Worm (Caenorhabditis elegans) whole organism, L4 larva: ENCODE measurements around the gene Y39A1A.27.

Experiments
- D1046.2 ChIP-seq: fragments of 200-800 bp; sonication (Bioruptor generic); IDR thresholded peaks from 2 replicates; pipeline ENCODE4 v1.3.6; 2022; ENCODE audit warnings: missing genetic modification characterization, missing compliant biosample characterization
- F10B5.3 ChIP-seq: sonication (generic microtip); optimal IDR thresholded peaks from 2 replicates; lab custom pipeline; 2016; ENCODE audit warnings: mild to moderate bottlenecking, missing genetic modification characterization, missing compliant biosample characterization
- T26A8.4 ChIP-seq: fragments of 200-800 bp; sonication (Bioruptor generic); IDR thresholded peaks from 2 replicates; pipeline ENCODE4 v1.3.6; 2022; ENCODE audit warnings: missing genetic modification characterization, missing compliant biosample characterization
- Y75B8A.6 ChIP-seq: fragments of 200-800 bp; sonication (Bioruptor generic); IDR thresholded peaks from 2 replicates; pipeline ENCODE4 v1.3.6; 2022; ENCODE audit warnings: missing genetic modification reagents, missing genetic modification characterization, missing compliant biosample characterization
- aha-1 ChIP-seq: fragments of 150-350 bp; peaks from one replicate; lab custom pipeline; 2014; ENCODE audit warnings: missing biosample characterization, missing genetic modification characterization
- arid-1 ChIP-seq: fragments of 200-800 bp; sonication (Bioruptor generic); conservative IDR thresholded peaks from 2 replicates; pipeline ENCODE4 v1.3.6; 2022; ENCODE audit warnings: missing genetic modification reagents, missing genetic modification characterization, missing compliant biosample characterization
- ceh-20 ChIP-seq: fragments of 200-800 bp; sonication (Bioruptor generic); IDR thresholded peaks from 2 replicates; pipeline ENCODE4 v1.3.6; 2022; ENCODE audit warnings: missing genetic modification reagents, missing genetic modification characterization, missing compliant biosample characterization
- ceh-32 ChIP-seq: sonication (generic microtip); optimal IDR thresholded peaks from 2 replicates; lab custom pipeline; 2016; ENCODE audit warnings: mild to moderate bottlenecking, missing genetic modification characterization, missing compliant biosample characterization; ENCODE audit not compliant: poor library complexity
- ceh-62 ChIP-seq: sonication (generic microtip); optimal IDR thresholded peaks from 2 replicates; lab custom pipeline; 2017; ENCODE audit warnings: missing biosample characterization, missing genetic modification characterization
- daf-16 ChIP-seq, 3 experiments: sonication (generic microtip); optimal IDR thresholded peaks; 2 replicates each; lab custom pipeline; 2016 to 2017; ENCODE audit warnings: missing genetic modification characterization in 3 of 3, missing genetic modification reagents in 3 of 3, mild to moderate bottlenecking in 2 of 3, missing compliant biosample characterization in 2 of 3, missing biosample characterization in 1 of 3, moderate library complexity in 1 of 3
- egl-27 ChIP-seq: sonication (generic microtip); optimal IDR thresholded peaks from 3 replicates; lab custom pipeline; 2017; ENCODE audit warnings: missing biosample characterization, missing genetic modification reagents, missing genetic modification characterization
- hlh-11 ChIP-seq: fragments of 200-800 bp; sonication (Bioruptor generic); optimal IDR thresholded peaks from 2 replicates; lab custom pipeline; 2018; ENCODE audit warnings: mild to moderate bottlenecking, missing genetic modification characterization, missing compliant biosample characterization
- hlh-30 ChIP-seq: sonication (generic microtip); optimal IDR thresholded peaks from 2 replicates; lab custom pipeline; 2017; ENCODE audit warnings: antibody characterized with exemption, mild to moderate bottlenecking, missing genetic modification characterization, missing compliant biosample characterization; ENCODE audit not compliant: insufficient read depth
- hmg-1.1 ChIP-seq: fragments of 200-800 bp; sonication (Bioruptor generic); IDR thresholded peaks from 2 replicates; pipeline ENCODE4 v1.3.6; 2022; ENCODE audit warnings: missing genetic modification reagents, missing genetic modification characterization, missing compliant biosample characterization
- lin-15B ChIP-seq: fragments of 150-350 bp; sonication (generic microtip); optimal IDR thresholded peaks from 3 replicates; lab custom pipeline; 2014; ENCODE audit warnings: missing biosample characterization, missing genetic modification characterization
- lin-29 ChIP-seq: fragments of 200-800 bp; sonication (Bioruptor generic); IDR thresholded peaks from 2 replicates; pipeline ENCODE4 v1.3.6; 2022; ENCODE audit warnings: missing genetic modification reagents, missing genetic modification characterization, missing compliant biosample characterization
- lin-39 ChIP-seq: fragments of 150-350 bp; optimal IDR thresholded peaks from 2 replicates; lab custom pipeline; 2014; ENCODE audit warnings: missing biosample characterization, missing genetic modification reagents, missing genetic modification characterization
- lir-3 ChIP-seq: sonication (generic microtip); optimal IDR thresholded peaks from 2 replicates; lab custom pipeline; 2016; ENCODE audit warnings: mild to moderate bottlenecking, missing genetic modification characterization, missing compliant biosample characterization
- madf-9 ChIP-seq: fragments of 200-800 bp; sonication (Bioruptor generic); conservative IDR thresholded peaks from 2 replicates; pipeline ENCODE4 v1.3.6; 2022; ENCODE audit warnings: missing genetic modification reagents, missing genetic modification characterization, missing compliant biosample characterization
- mdl-1 ChIP-seq, 2 experiments: fragments of 150-350 bp in 1 of 2; sonication (generic microtip) in 1 of 2; optimal IDR thresholded peaks; 2 replicates each; lab custom pipeline; 2014 to 2017; ENCODE audit warnings: missing biosample characterization in 2 of 2, missing genetic modification characterization in 2 of 2
- mxl-3 ChIP-seq: fragments of 200-800 bp; sonication (Bioruptor generic); optimal IDR thresholded peaks from 2 replicates; lab custom pipeline; 2018; ENCODE audit warnings: mild to moderate bottlenecking, missing genetic modification characterization, missing compliant biosample characterization
- nhr-10 ChIP-seq: fragments of 150-350 bp; optimal IDR thresholded peaks from 2 replicates; lab custom pipeline; 2014; ENCODE audit warnings: missing biosample characterization, missing genetic modification characterization
- nhr-237 ChIP-seq: sonication (generic microtip); optimal IDR thresholded peaks from 2 replicates; lab custom pipeline; 2017; ENCODE audit warnings: missing biosample characterization, missing genetic modification characterization
- nhr-25 ChIP-seq: sonication (generic microtip); optimal IDR thresholded peaks from 2 replicates; lab custom pipeline; 2017; ENCODE audit warnings: missing genetic modification characterization, mild to moderate bottlenecking, missing compliant biosample characterization, antibody characterized with exemption, moderate library complexity, borderline replicate concordance; ENCODE audit not compliant: insufficient read depth
- nhr-28 ChIP-seq: fragments of 150-350 bp; optimal IDR thresholded peaks from 2 replicates; lab custom pipeline; 2014; ENCODE audit warnings: missing biosample characterization, missing genetic modification characterization
- nhr-77 ChIP-seq: fragments of 150-350 bp; optimal IDR thresholded peaks from 2 replicates; lab custom pipeline; 2014; ENCODE audit warnings: missing biosample characterization, missing genetic modification characterization
- pqm-1 ChIP-seq: sonication (generic microtip); optimal IDR thresholded peaks from 2 replicates; lab custom pipeline; 2017; ENCODE audit warnings: missing biosample characterization, missing genetic modification characterization
- snpc-1.2 ChIP-seq: fragments of 200-800 bp; sonication (Bioruptor generic); IDR thresholded peaks from 2 replicates; pipeline ENCODE4 v1.3.6; 2022; ENCODE audit warnings: missing genetic modification reagents, missing genetic modification characterization, missing compliant biosample characterization
- spr-3 ChIP-seq: fragments of 200-800 bp; sonication (Bioruptor generic); optimal IDR thresholded peaks from 2 replicates; lab custom pipeline; 2018; ENCODE audit warnings: mild to moderate bottlenecking, missing genetic modification characterization, missing compliant biosample characterization
- unc-39 ChIP-seq: sonication (generic microtip); optimal IDR thresholded peaks from 2 replicates; lab custom pipeline; 2017; ENCODE audit warnings: missing biosample characterization, missing genetic modification characterization
- unc-62 ChIP-seq, 3 experiments: fragments of 150-350 bp in 1 of 3; sonication (generic microtip); optimal IDR thresholded peaks in 2 of 3; peaks in 1 of 3; 1 replicate in 1 of 3; 2 replicates in 2 of 3; lab custom pipeline; 2014 to 2017; ENCODE audit warnings: missing biosample characterization in 3 of 3, missing genetic modification characterization in 3 of 3, missing genetic modification reagents in 3 of 3, missing genotype in 1 of 3
- ztf-7 ChIP-seq: fragments of 150-350 bp; optimal IDR thresholded peaks from 2 replicates; lab custom pipeline; 2014; ENCODE audit warnings: missing biosample characterization, missing genetic modification characterization

Gene Y39A1A.27

ce11 chrIII:10657661-10658060, 18.9 kb downstream of the Y39A1A.27 start:
- TF ChIP-seq lin-39 (tag; lab: Kevin White, UChicago) (no peak), aha-1 (tag; lab: Kevin White, UChicago) (peak; percentile 75), daf-16 (GFP tag; optimal IDR thresholded peaks at IDR 0.05; lab: Kevin White, UChicago) (no peak), daf-16 (tag; optimal IDR thresholded peaks at IDR 0.05; lab: Kevin White, UChicago) (no peak), ztf-7 (tag; lab: Kevin White, UChicago) (no peak), unc-39 (tag; lab: Kevin White, UChicago) (no peak), ceh-32 (tag; lab: Kevin White, UChicago) (no peak), lin-29 (GFP tag; lab: Robert Waterston, UW) (no peak), unc-62 (GFP tag; optimal IDR thresholded peaks at IDR 0.05 in 1 of 2; lab: Kevin White, UChicago) (peak in 1 of 2 experiments; percentile 7), unc-62 (tag; optimal IDR thresholded peaks at IDR 0.05; lab: Kevin White, UChicago) (no peak), Y75B8A.6 (GFP tag; lab: Robert Waterston, UW) (no peak), hmg-1.1 (0 out of 2 replicates have a peak, but pooled peaks have one; percentile 18), lin-15B (no peak)

ce11 chrIII:10658394-10658793, 19.6 kb downstream of the Y39A1A.27 start:
- TF ChIP-seq aha-1 (tag; lab: Kevin White, UChicago) (peak; percentile 64), spr-3 (GFP tag; lab: Kevin White, UChicago) (no peak)

ce11 chrIII:10661292-10661691, 22.5 kb downstream of the Y39A1A.27 start:
- TF ChIP-seq mxl-3 (GFP tag; lab: Kevin White, UChicago), result peak; percentile 28
- TF ChIP-seq unc-62 (GFP tag; optimal IDR thresholded peaks at IDR 0.05 in 1 of 2; lab: Kevin White, UChicago), result peak in 1 of 2 experiments; percentile 66
- no peak for TF ChIP-seq unc-62 (tag; optimal IDR thresholded peaks at IDR 0.05; lab: Kevin White, UChicago)
- TF ChIP-seq hlh-30 (tag; lab: Kevin White, UChicago), result peak; percentile 26
- no peak for TF ChIP-seq nhr-10
- no peak for TF ChIP-seq D1046.2 (GFP tag; lab: Robert Waterston, UW)
- TF ChIP-seq aha-1 (tag; lab: Kevin White, UChicago), result peak; percentile 83
- peak; percentile 44 for TF ChIP-seq nhr-28 (tag; lab: Kevin White, UChicago)
- TF ChIP-seq nhr-25 (tag; lab: Kevin White, UChicago), result peak; percentile 41
- TF ChIP-seq arid-1 (GFP tag; lab: Robert Waterston, UW), result no peak
- TF ChIP-seq hlh-11 (tag; lab: Kevin White, UChicago), result no peak
- no peak for TF ChIP-seq lir-3 (tag; lab: Kevin White, UChicago)
- peak in 1 of 2 experiments; percentile 43 for TF ChIP-seq mdl-1 (tag; optimal IDR thresholded peaks at IDR 0.05; lab: Kevin White, UChicago)
- TF ChIP-seq pqm-1 (tag; lab: Kevin White, UChicago), result no peak

- no peak for TF ChIP-seq arid-1 (GFP tag; lab: Robert Waterston, UW)
- TF ChIP-seq nhr-237 (tag; lab: Kevin White, UChicago), result no peak
- no peak for TF ChIP-seq madf-9 (GFP tag; lab: Robert Waterston, UW)
- no peak for TF ChIP-seq egl-27 (tag; lab: Kevin White, UChicago)
- TF ChIP-seq T26A8.4 (GFP tag; lab: Robert Waterston, UW), result no peak
- TF ChIP-seq ceh-62, result no peak
- 0 out of 2 replicates have a peak, but pooled peaks have one; percentile 28 for TF ChIP-seq snpc-1.2 (GFP tag; lab: Robert Waterston, UW)
- 0 out of 2 replicates have a peak, but pooled peaks have one; percentile 8 for TF ChIP-seq hmg-1.1
- no peak for TF ChIP-seq ceh-20 (GFP tag; lab: Robert Waterston, UW)
- TF ChIP-seq F10B5.3 (tag; lab: Kevin White, UChicago), result no peak
- peak in 1 of 2 experiments; percentile 26 for TF ChIP-seq unc-62 (GFP tag; optimal IDR thresholded peaks at IDR 0.05 in 1 of 2; lab: Kevin White, UChicago)
- no peak for TF ChIP-seq unc-62 (tag; optimal IDR thresholded peaks at IDR 0.05; lab: Kevin White, UChicago)
- TF ChIP-seq nhr-77 (tag; lab: Kevin White, UChicago), result no peak
Observed at ce11 chrIII:10666640-10667039, 27.9 kb downstream of the Y39A1A.27 start.
